Fruit fly (Drosophila melanogaster) whole organism, embryonic: ENCODE results near the gene CG6830.

Source experiments
- Bgb ChIP-seq: fragments of 200-800 bp; sonication (Bioruptor generic); IDR thresholded peaks from 2 replicates; pipeline ENCODE4 v1.3.6; 2022; ENCODE audit warnings: missing biosample characterization, missing genetic modification characterization; ENCODE audit not compliant: partially characterized antibody
- CG10366 ChIP-seq: fragments of 200-800 bp; sonication (Bioruptor generic); IDR thresholded peaks from 2 replicates; pipeline ENCODE4 v1.3.6; 2022; ENCODE audit warnings: missing biosample characterization, missing genetic modification characterization
- CG11456 ChIP-seq: fragments of 200-800 bp; sonication (Bioruptor generic); IDR thresholded peaks from 3 replicates; pipeline ENCODE4 v1.3.6; 2022; ENCODE audit warnings: missing biosample characterization, missing genetic modification characterization
- CG11560 ChIP-seq: fragments of 200-800 bp; sonication (Bioruptor generic); IDR thresholded peaks from 3 replicates; pipeline ENCODE4 v1.3.6; 2022; ENCODE audit warnings: missing biosample characterization, missing genetic modification characterization
- CG11695 ChIP-seq: fragments of 200-800 bp; sonication (Bioruptor generic); IDR thresholded peaks from 3 replicates; pipeline ENCODE4 v1.3.6; 2022; ENCODE audit warnings: missing biosample characterization, missing genetic modification characterization
- CG14050 ChIP-seq: fragments of 200-800 bp; sonication (Bioruptor generic); IDR thresholded peaks from 3 replicates; pipeline ENCODE4 v1.3.6; 2022; ENCODE audit warnings: missing biosample characterization, missing genetic modification characterization
- CG15514 ChIP-seq: fragments of 200-800 bp; sonication (Bioruptor generic); optimal IDR thresholded peaks from 3 replicates; lab custom pipeline; 2017; ENCODE audit warnings: missing biosample characterization, missing genetic modification characterization, mild to moderate bottlenecking, moderate library complexity, missing genetic modification reagents
- CG15696 ChIP-seq: fragments of 200-800 bp; sonication (Bioruptor generic); optimal IDR thresholded peaks from 2 replicates; lab custom pipeline; 2019; ENCODE audit warnings: missing biosample characterization, mild to moderate bottlenecking, missing genetic modification characterization, moderate library complexity
- CG17829 ChIP-seq: fragments of 200-800 bp; optimal IDR thresholded peaks from 2 replicates; lab custom pipeline; 2019; ENCODE audit warnings: missing biosample characterization, mild to moderate bottlenecking, missing genetic modification characterization, moderate library complexity
- CG1792 ChIP-seq: fragments of 200-800 bp; sonication (Bioruptor generic); optimal IDR thresholded peaks from 2 replicates; lab custom pipeline; 2016; ENCODE audit warnings: missing biosample characterization, missing genetic modification characterization
- CG18476 ChIP-seq: fragments of 200-800 bp; sonication (Bioruptor generic); optimal IDR thresholded peaks from 2 replicates; lab custom pipeline; 2016; ENCODE audit warnings: missing biosample characterization, mild to moderate bottlenecking, missing genetic modification characterization
- CG2712 ChIP-seq: fragments of 200-800 bp; optimal IDR thresholded peaks from 3 replicates; lab custom pipeline; 2019; ENCODE audit warnings: missing biosample characterization, mild to moderate bottlenecking, missing genetic modification characterization, moderate library complexity
- CG3281 ChIP-seq: fragments of 200-800 bp; sonication (Bioruptor generic); optimal IDR thresholded peaks from 3 replicates; lab custom pipeline; 2017; ENCODE audit warnings: missing biosample characterization, mild to moderate bottlenecking, missing genetic modification characterization
- CG3847 ChIP-seq: fragments of 200-800 bp; sonication (Bioruptor generic); IDR thresholded peaks from 2 replicates; pipeline ENCODE4 v1.3.6; 2022; ENCODE audit warnings: missing biosample characterization, missing genetic modification characterization
- CG4360 ChIP-seq: fragments of 200-800 bp; sonication (Bioruptor generic); IDR thresholded peaks from 2 replicates; pipeline ENCODE4 v1.3.6; 2022; ENCODE audit warnings: missing biosample characterization, missing genetic modification characterization
- CG4404 ChIP-seq: fragments of 200-800 bp; sonication (Bioruptor generic); IDR thresholded peaks from 2 replicates; pipeline ENCODE4 v1.3.6; 2022; ENCODE audit warnings: missing biosample characterization, missing genetic modification characterization
- CG4730 ChIP-seq: fragments of 200-800 bp; sonication (Bioruptor generic); IDR thresholded peaks from 2 replicates; pipeline ENCODE4 v1.3.6; 2022; ENCODE audit warnings: missing biosample characterization, missing genetic modification characterization
- CG5245 ChIP-seq: fragments of 200-800 bp; sonication (Bioruptor generic); optimal IDR thresholded peaks from 3 replicates; lab custom pipeline; 2016; ENCODE audit warnings: missing biosample characterization, missing genetic modification characterization
- CG6689 ChIP-seq: fragments of 200-800 bp; sonication (Bioruptor generic); IDR thresholded peaks from 2 replicates; pipeline ENCODE4 v1.3.6; 2022; ENCODE audit warnings: missing biosample characterization, missing genetic modification characterization
- CG7963 ChIP-seq: fragments of 200-800 bp; sonication (Bioruptor generic); IDR thresholded peaks from 3 replicates; pipeline ENCODE4 v1.3.6; 2022; ENCODE audit warnings: missing biosample characterization, missing genetic modification characterization; ENCODE audit not compliant: partially characterized antibody
- Dad ChIP-seq: fragments of 200-800 bp; sonication (Bioruptor generic); optimal IDR thresholded peaks from 3 replicates; lab custom pipeline; 2016; ENCODE audit warnings: missing biosample characterization, missing genetic modification characterization
- ERR ChIP-seq: fragments of 200-800 bp; sonication (Bioruptor generic); optimal IDR thresholded peaks from 2 replicates; lab custom pipeline; 2016; ENCODE audit warnings: missing biosample characterization, missing genetic modification characterization
- Eip74EF ChIP-seq, 2 experiments: fragments of 200-800 bp in 1 of 2; fragments of >200 bp in 1 of 2; sonication (Bioruptor generic) in 1 of 2; optimal IDR thresholded peaks; 2 replicates each; lab custom pipeline; 2017 to 2019; ENCODE audit warnings: missing biosample characterization in 2 of 2, missing genetic modification characterization in 2 of 2, mild to moderate bottlenecking in 1 of 2, moderate library complexity in 1 of 2
- Hr3 ChIP-seq: fragments of 200-800 bp; sonication (Bioruptor generic); optimal IDR thresholded peaks from 3 replicates; lab custom pipeline; 2016; ENCODE audit warnings: missing biosample characterization, missing genetic modification characterization
- Hr78 ChIP-seq, 2 experiments: fragments of 200-800 bp in 1 of 2; fragments of >200 bp in 1 of 2; sonication (Bioruptor generic) in 1 of 2; optimal IDR thresholded peaks; 2 replicates each; lab custom pipeline; 2017 to 2019; ENCODE audit warnings: missing biosample characterization in 2 of 2, missing genetic modification characterization in 2 of 2, mild to moderate bottlenecking in 1 of 2, moderate library complexity in 1 of 2
- MBD-R2 ChIP-seq: fragments of 200-800 bp; sonication (Bioruptor generic); IDR thresholded peaks from 2 replicates; pipeline ENCODE4 v1.3.6; 2022; ENCODE audit warnings: missing biosample characterization, missing genetic modification characterization
- MTF-1 ChIP-seq: fragments of 200-800 bp; sonication (Bioruptor generic); optimal IDR thresholded peaks from 2 replicates; lab custom pipeline; 2018; ENCODE audit warnings: missing biosample characterization, mild to moderate bottlenecking, missing genetic modification characterization, borderline replicate concordance
- Neu2 ChIP-seq: fragments of 200-800 bp; sonication (Bioruptor generic); optimal IDR thresholded peaks from 3 replicates; lab custom pipeline; 2016; ENCODE audit warnings: missing biosample characterization, missing genetic modification characterization, borderline replicate concordance
- NfI ChIP-seq: fragments of 200-800 bp; sonication (Bioruptor generic); optimal IDR thresholded peaks from 3 replicates; lab custom pipeline; 2018; ENCODE audit warnings: missing biosample characterization, mild to moderate bottlenecking, missing genetic modification characterization, moderate library complexity
- Ravus ChIP-seq: fragments of 200-800 bp; sonication (Bioruptor generic); IDR thresholded peaks from 2 replicates; pipeline ENCODE4 v1.3.6; 2022; ENCODE audit warnings: missing biosample characterization, missing genetic modification characterization
- Rfx ChIP-seq: fragments of 200-800 bp; sonication (Bioruptor generic); IDR thresholded peaks from 2 replicates; pipeline ENCODE4 v1.3.6; 2022; ENCODE audit warnings: missing biosample characterization, missing genetic modification characterization
- Sox100B ChIP-seq: fragments of 200-800 bp; sonication (Bioruptor generic); optimal IDR thresholded peaks from 3 replicates; lab custom pipeline; 2018; ENCODE audit warnings: missing biosample characterization, mild to moderate bottlenecking, missing genetic modification characterization
- Vsx1 ChIP-seq: fragments of 200-800 bp; sonication (Bioruptor generic); optimal IDR thresholded peaks from 2 replicates; lab custom pipeline; 2017; ENCODE audit warnings: missing biosample characterization, mild to moderate bottlenecking, missing genetic modification characterization, missing genetic modification reagents
- Xbp1 ChIP-seq: fragments of 200-800 bp; sonication (Bioruptor generic); optimal IDR thresholded peaks from 3 replicates; lab custom pipeline; 2016; ENCODE audit warnings: missing biosample characterization, mild to moderate bottlenecking, missing genetic modification characterization
- amos ChIP-seq: fragments of 200-800 bp; sonication (Bioruptor generic); IDR thresholded peaks from 2 replicates; pipeline ENCODE4 v1.3.6; 2022; ENCODE audit warnings: missing biosample characterization, missing genetic modification characterization; ENCODE audit not compliant: partially characterized antibody
- ase ChIP-seq: fragments of 200-800 bp; sonication (Bioruptor generic); IDR thresholded peaks from 3 replicates; pipeline ENCODE4 v1.3.6; 2022; ENCODE audit warnings: missing biosample characterization, missing genetic modification characterization
- bigmax ChIP-seq: fragments of 200-800 bp; sonication (Bioruptor generic); optimal IDR thresholded peaks from 2 replicates; lab custom pipeline; 2018; ENCODE audit warnings: missing biosample characterization, mild to moderate bottlenecking, missing genetic modification characterization
- cg ChIP-seq: fragments of 200-800 bp; sonication (Bioruptor generic); optimal IDR thresholded peaks from 3 replicates; lab custom pipeline; 2019; ENCODE audit warnings: missing biosample characterization, mild to moderate bottlenecking, missing genetic modification characterization, moderate library complexity
- ftz-f1 ChIP-seq: fragments of 200-800 bp; sonication (Bioruptor generic); optimal IDR thresholded peaks from 2 replicates; lab custom pipeline; 2016; ENCODE audit warnings: missing biosample characterization, missing genetic modification characterization
- fu2 ChIP-seq: fragments of 200-800 bp; sonication (Bioruptor generic); optimal IDR thresholded peaks from 2 replicates; lab custom pipeline; 2016; ENCODE audit warnings: missing biosample characterization, missing genetic modification characterization
- gcm2 ChIP-seq: fragments of 200-800 bp; sonication (Bioruptor generic); optimal IDR thresholded peaks from 2 replicates; lab custom pipeline; 2016; ENCODE audit warnings: missing biosample characterization, missing genetic modification characterization
- grau ChIP-seq: fragments of 200-800 bp; optimal IDR thresholded peaks from 3 replicates; lab custom pipeline; 2019; ENCODE audit warnings: missing biosample characterization, mild to moderate bottlenecking, missing genetic modification characterization, moderate library complexity
- grn ChIP-seq: fragments of 200-800 bp; sonication (Bioruptor generic); optimal IDR thresholded peaks from 3 replicates; lab custom pipeline; 2017; ENCODE audit warnings: missing biosample characterization, missing genetic modification characterization
- gro ChIP-seq: fragments of 200-800 bp; sonication (Bioruptor generic); optimal IDR thresholded peaks from 2 replicates; lab custom pipeline; 2016; ENCODE audit warnings: missing biosample characterization, missing genetic modification characterization
- hth ChIP-seq: fragments of >200 bp; optimal IDR thresholded peaks from 2 replicates; lab custom pipeline; 2017; ENCODE audit warnings: inconsistent platforms
- lilli ChIP-seq: fragments of 200-800 bp; sonication (Bioruptor generic); optimal IDR thresholded peaks from 3 replicates; lab custom pipeline; 2016; ENCODE audit warnings: missing biosample characterization, missing genetic modification characterization
- nom ChIP-seq: fragments of 200-800 bp; sonication (Bioruptor generic); optimal IDR thresholded peaks from 2 replicates; lab custom pipeline; 2017; ENCODE audit warnings: missing biosample characterization, missing genetic modification characterization, mild to moderate bottlenecking, moderate library complexity, missing genetic modification reagents
- slbo ChIP-seq: fragments of 200-800 bp; sonication (Bioruptor generic); IDR thresholded peaks from 2 replicates; pipeline ENCODE4 v1.3.6; 2022; ENCODE audit warnings: missing biosample characterization, missing genetic modification characterization
- tin ChIP-seq: fragments of 200-800 bp; sonication (Bioruptor generic); optimal IDR thresholded peaks from 3 replicates; lab custom pipeline; 2016; ENCODE audit warnings: missing biosample characterization, missing genetic modification characterization
- wek ChIP-seq: fragments of 200-800 bp; sonication (Bioruptor generic); optimal IDR thresholded peaks from 3 replicates; lab custom pipeline; 2018; ENCODE audit warnings: missing biosample characterization, mild to moderate bottlenecking, missing genetic modification characterization, moderate library complexity

CG6830 gene

DNA sequence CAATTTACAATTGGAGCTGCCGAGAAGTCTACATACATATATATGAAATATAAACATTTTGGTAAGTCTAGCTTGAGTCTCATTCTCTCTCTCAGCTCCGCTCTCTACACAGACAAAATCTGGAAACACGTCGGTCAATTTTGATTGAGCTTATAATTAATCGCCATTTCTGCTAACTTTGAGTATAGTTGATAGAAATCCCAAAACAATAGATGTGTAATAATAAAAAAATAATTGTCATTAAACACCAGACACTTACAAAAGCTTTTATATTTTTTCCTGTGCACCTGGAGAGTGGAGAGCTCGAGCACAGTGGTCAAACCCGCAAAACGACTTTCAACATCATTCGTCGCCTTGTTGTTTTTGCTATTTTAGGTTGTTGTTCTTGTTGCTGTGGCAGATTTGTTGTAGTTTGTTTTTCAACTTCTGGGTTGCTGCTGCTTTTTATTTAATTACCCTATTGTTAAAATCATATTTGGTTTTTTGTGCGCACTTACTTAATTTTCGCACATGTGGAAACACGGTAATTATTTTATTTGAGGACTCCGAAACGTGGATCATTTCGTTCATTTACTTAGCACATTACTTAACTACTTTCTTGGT, 27.4 kb downstream of the CG6830 start (continued):
- TF ChIP-seq MTF-1 = peak; percentile 92
- TF ChIP-seq CG11456 (GFP tag; lab: Robert Waterston, UW) = peak; percentile 97
- peak; percentile 99 for TF ChIP-seq Rfx (GFP tag; lab: Robert Waterston, UW)
- no peak for TF ChIP-seq cg (GFP tag; lab: Kevin White, UChicago)
- peak; percentile 97 for TF ChIP-seq CG11695
- TF ChIP-seq Sox100B (GFP tag; lab: Kevin White, UChicago) = peak; percentile 92
- peak; percentile 53 for TF ChIP-seq ftz-f1 (GFP tag; lab: Kevin White, UChicago)
- peak; percentile 91 for TF ChIP-seq ERR (GFP tag; lab: Kevin White, UChicago)
- peak; percentile 96 for TF ChIP-seq CG10366 (GFP tag; lab: Robert Waterston, UW)
- peak; percentile 93 for TF ChIP-seq gcm2 (GFP tag; lab: Kevin White, UChicago)
- TF ChIP-seq CG3847 (GFP tag; lab: Robert Waterston, UW) = peak; percentile 97
- TF ChIP-seq lilli = peak; percentile 98
- TF ChIP-seq CG17829 (tag; lab: Kevin White, UChicago) = peak; percentile 96
- TF ChIP-seq Ravus = peak; percentile 91
- TF ChIP-seq NfI (GFP tag; lab: Kevin White, UChicago) = peak; percentile 97
- TF ChIP-seq CG18476 (GFP tag; lab: Kevin White, UChicago) = peak; percentile 94
- TF ChIP-seq wek (GFP tag; lab: Kevin White, UChicago) = peak; percentile 84
- TF ChIP-seq fu2 (GFP tag; lab: Kevin White, UChicago) = peak; percentile 93
- TF ChIP-seq Vsx1 (GFP tag; lab: Kevin White, UChicago) = peak; percentile 90
- TF ChIP-seq CG2712 (tag; lab: Kevin White, UChicago) = peak; percentile 98
- TF ChIP-seq CG3281 (GFP tag; lab: Kevin White, UChicago) = peak; percentile 95
- TF ChIP-seq Xbp1 (GFP tag; lab: Kevin White, UChicago) = peak; percentile 97
- TF ChIP-seq CG1792 (GFP tag; lab: Kevin White, UChicago) = peak; percentile 92
- TF ChIP-seq CG4730 = peak; percentile 95
- TF ChIP-seq grn (GFP tag; lab: Kevin White, UChicago) = peak; percentile 62
- TF ChIP-seq tin (GFP tag; lab: Kevin White, UChicago) = peak; percentile 95
- TF ChIP-seq CG4360 (GFP tag; lab: Robert Waterston, UW) = peak; percentile 78
- TF ChIP-seq hth = no peak
- TF ChIP-seq MBD-R2 (GFP tag; lab: Robert Waterston, UW) = peak; percentile 94
- peak; percentile 86 for TF ChIP-seq CG4404 (GFP tag; lab: Robert Waterston, UW)
- TF ChIP-seq CG6689 = peak; percentile 96
- no peak for TF ChIP-seq CG7963 (GFP tag; lab: Robert Waterston, UW)
- peak; percentile 91 for TF ChIP-seq CG15514 (GFP tag; lab: Kevin White, UChicago)
- TF ChIP-seq grau (tag; lab: Kevin White, UChicago) = peak; percentile 96
- TF ChIP-seq Neu2 (GFP tag; lab: Kevin White, UChicago) = peak; percentile 77
- TF ChIP-seq Hr78 (GFP tag; optimal IDR thresholded peaks at IDR 0.05; lab: Kevin White, UChicago) = peak in 1 of 2 experiments; percentile 77
- peak; percentile 94 for TF ChIP-seq Dad (GFP tag; lab: Kevin White, UChicago)
- no peak for TF ChIP-seq amos (GFP tag; lab: Robert Waterston, UW)
- TF ChIP-seq CG15696 = peak; percentile 76
- peak; percentile 97 for TF ChIP-seq gro
- peak; percentile 93 for TF ChIP-seq CG5245 (GFP tag; lab: Kevin White, UChicago)
- peak; percentile 85 for TF ChIP-seq CG11560 (tag; lab: Robert Waterston, UW)
- peak in 1 of 2 experiments; percentile 90 for TF ChIP-seq Eip74EF (GFP tag; optimal IDR thresholded peaks at IDR 0.05; lab: Kevin White, UChicago)
- TF ChIP-seq slbo (GFP tag; lab: Robert Waterston, UW) = peak; percentile 98
- TF ChIP-seq ase (GFP tag; lab: Robert Waterston, UW) = peak; percentile 95
- TF ChIP-seq nom (GFP tag; lab: Kevin White, UChicago) = peak; percentile 97
- TF ChIP-seq bigmax (GFP tag; lab: Kevin White, UChicago) = peak; percentile 59
- peak; percentile 95 for TF ChIP-seq CG14050 (GFP tag; lab: Robert Waterston, UW)
- TF ChIP-seq Hr3 (GFP tag; lab: Kevin White, UChicago) = peak; percentile 92
- no peak for TF ChIP-seq Bgb (GFP tag; lab: Robert Waterston, UW)
